Worm (Caenorhabditis elegans) whole organism, early embryonic: ENCODE data around the gene ipmk-1.
"Not testable (repeated sequence)": the region's sequence is repeated elsewhere in the genome, so short reads cannot be mapped to it uniquely, and the experiment has no call there.

Experiments
- B0310.2 ChIP-seq: sonication (generic microtip); optimal IDR thresholded peaks from 2 replicates; lab custom pipeline; 2016; ENCODE audit warnings: mild to moderate bottlenecking, missing genetic modification characterization, missing compliant biosample characterization
- F13C5.2 ChIP-seq: sonication (generic microtip); optimal IDR thresholded peaks from 2 replicates; lab custom pipeline; 2017; ENCODE audit warnings: mild to moderate bottlenecking, missing genetic modification characterization, inconsistent platforms, missing compliant biosample characterization
- aly-1 ChIP-seq: sonication (generic microtip); optimal IDR thresholded peaks from 2 replicates; lab custom pipeline; 2016; ENCODE audit warnings: missing genetic modification characterization, missing compliant biosample characterization
- ama-1 ChIP-seq: fragments of 150-350 bp; optimal IDR thresholded peaks from 2 replicates; lab custom pipeline; 2014
- ceh-13 ChIP-seq: fragments of 200-800 bp; sonication (Bioruptor generic); optimal IDR thresholded peaks from 2 replicates; lab custom pipeline; 2018; ENCODE audit warnings: mild to moderate bottlenecking, missing genetic modification characterization, missing compliant biosample characterization
- ceh-36 ChIP-seq: sonication (generic microtip); optimal IDR thresholded peaks from 2 replicates; lab custom pipeline; 2016; ENCODE audit warnings: missing genetic modification characterization, inconsistent platforms, missing compliant biosample characterization
- ets-7 ChIP-seq: sonication (generic microtip); optimal IDR thresholded peaks from 2 replicates; lab custom pipeline; 2016; ENCODE audit warnings: missing genotype, missing genetic modification characterization, missing compliant biosample characterization
- flt-1 ChIP-seq: fragments of 200-800 bp; sonication (Bioruptor generic); IDR thresholded peaks from 2 replicates; pipeline ENCODE4 v1.3.6; 2022; ENCODE audit warnings: missing genetic modification characterization, missing compliant biosample characterization
- hmbx-1 ChIP-seq: sonication (generic microtip); optimal IDR thresholded peaks from 2 replicates; lab custom pipeline; 2016; ENCODE audit warnings: mild to moderate bottlenecking, missing genetic modification characterization, missing compliant biosample characterization
- hmg-4 ChIP-seq: fragments of 200-800 bp; sonication (Bioruptor generic); optimal IDR thresholded peaks from 2 replicates; lab custom pipeline; 2018; ENCODE audit warnings: mild to moderate bottlenecking, missing genetic modification characterization, missing compliant biosample characterization
- hnd-1 ChIP-seq: sonication (generic microtip); optimal IDR thresholded peaks from 2 replicates; lab custom pipeline; 2016; ENCODE audit warnings: missing genetic modification characterization, missing compliant biosample characterization
- pes-1 ChIP-seq: fragments of 200-800 bp; sonication (Bioruptor generic); IDR thresholded peaks from 2 replicates; pipeline ENCODE4 v1.3.6; 2022; ENCODE audit warnings: missing genetic modification reagents, missing genetic modification characterization, missing compliant biosample characterization
- scrt-1 ChIP-seq: fragments of 200-800 bp; sonication (Bioruptor generic); IDR thresholded peaks from 2 replicates; pipeline ENCODE4 v1.3.6; 2022; ENCODE audit warnings: missing genetic modification characterization, missing compliant biosample characterization
- sea-1 ChIP-seq: fragments of 200-800 bp; sonication (Bioruptor generic); conservative IDR thresholded peaks from 2 replicates; pipeline ENCODE4 v1.3.6; 2022; ENCODE audit warnings: missing genetic modification characterization, missing compliant biosample characterization
- tbx-11 ChIP-seq: fragments of 200-800 bp; sonication (Bioruptor generic); IDR thresholded peaks from 2 replicates; pipeline ENCODE4 v1.3.6; 2022; ENCODE audit warnings: missing genetic modification characterization, missing compliant biosample characterization
- tbx-37 ChIP-seq: fragments of 200-800 bp; sonication (Bioruptor generic); conservative IDR thresholded peaks from 2 replicates; pipeline ENCODE4 v1.3.6; 2022; ENCODE audit warnings: missing genetic modification reagents, missing genetic modification characterization, missing compliant biosample characterization
- tra-4 ChIP-seq: sonication (generic microtip); optimal IDR thresholded peaks from 2 replicates; lab custom pipeline; 2017; ENCODE audit warnings: missing genetic modification characterization, missing compliant biosample characterization

ipmk-1 gene

DNA sequence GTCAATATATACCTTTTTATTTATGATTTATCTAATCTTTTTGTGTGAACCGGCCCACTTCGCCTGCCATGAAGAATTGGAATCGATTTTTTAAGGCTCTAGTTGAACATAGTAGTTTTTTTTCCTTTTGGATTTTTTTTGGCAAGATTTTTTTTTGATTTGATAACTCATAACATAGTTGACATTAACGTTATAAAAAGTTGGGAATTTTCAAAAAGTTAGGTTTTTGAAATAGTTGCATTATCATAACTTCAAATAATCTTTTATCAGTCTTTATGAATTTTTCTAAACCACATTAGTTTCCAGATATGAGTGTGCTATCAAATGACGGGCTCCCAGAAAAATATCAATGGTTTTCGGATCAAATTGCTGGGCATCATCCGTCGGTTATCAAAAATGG lies at the start of gene ipmk-1:
TSS of gene ipmk-1 (plus strand) at position 301 of the 400 bp plus-strand sequence.
- no peak for TF ChIP-seq scrt-1 (GFP tag; lab: Robert Waterston, UW)
- no peak for TF ChIP-seq B0310.2
- no peak for TF ChIP-seq tbx-37 (GFP tag; lab: Robert Waterston, UW)
- TF ChIP-seq hmbx-1: no peak
- no peak for TF ChIP-seq ceh-36 (tag; lab: Kevin White, UChicago)
- TF ChIP-seq sea-1: no peak
- no peak for TF ChIP-seq ets-7
- no peak for TF ChIP-seq hnd-1
- no peak for TF ChIP-seq hmg-4 (GFP tag; lab: Kevin White, UChicago)
- no peak for TF ChIP-seq tbx-11
- no peak for TF ChIP-seq flt-1 (GFP tag; lab: Robert Waterston, UW)
- TF ChIP-seq pes-1 (GFP tag; lab: Robert Waterston, UW): no peak
- no peak for TF ChIP-seq ama-1 (lab: Kevin White, UChicago)
- no peak for TF ChIP-seq ceh-13 (GFP tag; lab: Kevin White, UChicago)
- TF ChIP-seq aly-1 (tag; lab: Kevin White, UChicago): no peak
- TF ChIP-seq tra-4: no peak
- TF ChIP-seq F13C5.2: no peak

DNA sequence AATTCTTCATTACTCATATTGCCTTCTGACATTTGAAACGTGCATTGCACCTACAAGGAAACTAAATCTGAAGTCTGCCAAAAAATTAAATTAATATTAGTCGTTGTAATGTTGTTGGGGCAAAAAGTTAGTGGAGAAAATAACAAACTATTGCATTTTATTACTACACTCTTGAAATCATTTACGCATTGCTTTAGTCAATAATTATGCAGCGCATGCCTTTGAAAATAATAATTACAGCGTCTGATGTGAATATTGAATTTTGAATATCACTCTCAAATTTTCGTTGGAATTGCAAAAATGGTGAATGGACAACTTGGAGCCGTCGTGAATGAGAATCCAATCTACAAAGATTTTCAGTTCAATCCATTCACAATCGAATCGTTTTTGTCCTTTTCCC lies 49.7 kb upstream of the ipmk-1 start, which contains the start of gene sru-19:
TSS of gene sru-19 (plus strand) at position 301 of the 400 bp plus-strand sequence.
- no peak for TF ChIP-seq ama-1 (lab: Kevin White, UChicago)
- no peak for TF ChIP-seq tra-4
- no peak for TF ChIP-seq ceh-36 (tag; lab: Kevin White, UChicago)
- no peak for TF ChIP-seq aly-1 (tag; lab: Kevin White, UChicago)
- no peak for TF ChIP-seq tbx-37 (GFP tag; lab: Robert Waterston, UW)
- no peak for TF ChIP-seq hmbx-1
- no peak for TF ChIP-seq B0310.2
- no peak for TF ChIP-seq tbx-11
- no peak for TF ChIP-seq pes-1 (GFP tag; lab: Robert Waterston, UW)
- no peak for TF ChIP-seq ets-7
- TF ChIP-seq sea-1: no peak
- TF ChIP-seq ceh-13 (GFP tag; lab: Kevin White, UChicago): no peak
- no peak for TF ChIP-seq scrt-1 (GFP tag; lab: Robert Waterston, UW)
- TF ChIP-seq F13C5.2: no peak
- no peak for TF ChIP-seq hmg-4 (GFP tag; lab: Kevin White, UChicago)
- TF ChIP-seq hnd-1: no peak
- no peak for TF ChIP-seq flt-1 (GFP tag; lab: Robert Waterston, UW)

DNA sequence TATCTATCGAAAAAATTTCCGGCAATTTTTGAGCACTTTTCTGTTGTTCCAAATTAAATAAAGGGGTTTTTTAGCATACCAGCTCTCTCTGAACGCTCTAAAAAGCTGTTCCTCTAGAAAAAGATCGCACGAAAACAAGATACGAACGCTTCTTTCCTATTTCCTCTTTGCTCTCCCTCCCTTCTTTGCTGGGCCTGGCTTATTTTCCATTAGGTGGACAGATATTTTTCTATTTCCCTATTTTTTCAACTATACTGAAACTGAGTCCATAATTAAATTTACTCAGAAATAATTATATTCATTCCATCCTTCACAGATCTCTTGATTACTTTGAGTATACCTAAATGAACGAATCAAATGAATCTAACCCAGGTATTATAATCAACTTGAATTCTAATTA lies 46.0 kb upstream of the ipmk-1 start, which contains the start of gene sru-18:
TSS of gene sru-18 (plus strand) at position 301 of the 400 bp plus-strand sequence.
- TF ChIP-seq tra-4: no peak
- TF ChIP-seq hmbx-1: no peak
- TF ChIP-seq tbx-37 (GFP tag; lab: Robert Waterston, UW): no peak
- no peak for TF ChIP-seq hmg-4 (GFP tag; lab: Kevin White, UChicago)
- TF ChIP-seq tbx-11: no peak
- no peak for TF ChIP-seq flt-1 (GFP tag; lab: Robert Waterston, UW)
- no peak for TF ChIP-seq sea-1
- no peak for TF ChIP-seq scrt-1 (GFP tag; lab: Robert Waterston, UW)
- TF ChIP-seq ets-7: no peak

DNA sequence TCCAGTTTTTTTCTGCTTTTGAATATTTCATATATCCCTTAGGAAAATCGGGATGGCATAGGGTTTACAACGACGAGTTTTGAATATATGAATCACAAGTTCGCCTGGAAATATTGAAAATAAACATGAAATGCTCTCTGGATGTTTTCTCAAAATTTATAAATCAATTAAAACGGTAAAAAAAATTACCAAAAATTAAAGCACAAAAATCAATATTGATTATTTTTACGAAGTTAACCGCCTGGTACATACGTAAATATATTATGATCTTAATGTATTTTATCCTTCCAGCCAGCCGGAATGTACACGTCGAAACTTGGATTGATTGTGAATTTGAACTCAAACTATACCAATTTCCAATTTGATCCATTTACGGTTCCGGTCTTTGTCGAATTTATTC lies 42.5 kb upstream of the ipmk-1 start, which contains the start of gene sru-17:
TSS of gene sru-17 (plus strand) at position 301 of the 400 bp plus-strand sequence.
- TF ChIP-seq tra-4; tbx-37 (GFP tag; lab: Robert Waterston, UW); F13C5.2: not testable (repeated sequence)

DNA sequence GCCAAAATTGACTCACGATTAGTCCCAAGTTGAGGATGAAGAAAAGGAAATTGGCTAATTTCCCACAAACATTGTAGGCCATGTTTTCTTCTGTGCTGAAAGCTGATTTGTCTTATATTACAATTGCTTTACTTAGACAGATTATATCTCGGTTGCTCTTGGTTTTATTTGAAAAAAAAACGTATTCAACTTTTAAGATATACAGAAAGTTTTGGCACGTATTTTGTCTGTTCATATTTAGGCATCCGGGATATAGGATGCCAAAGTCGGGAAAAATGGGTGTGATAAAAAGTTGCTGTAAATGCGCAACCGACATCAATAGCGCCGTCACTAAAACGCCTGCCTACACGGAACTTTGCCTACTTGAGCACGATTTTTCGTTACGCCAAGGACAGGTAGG lies 27.8 kb upstream of the ipmk-1 start, which contains the start of gene tsp-4:
TSS of gene tsp-4 (minus strand) at position 101 of the 400 bp plus-strand sequence.
- TF ChIP-seq ceh-36 (tag; lab: Kevin White, UChicago) (no peak), B0310.2 (no peak), tra-4 (no peak), tbx-37 (GFP tag; lab: Robert Waterston, UW) (no peak), scrt-1 (GFP tag; lab: Robert Waterston, UW) (no peak)

DNA sequence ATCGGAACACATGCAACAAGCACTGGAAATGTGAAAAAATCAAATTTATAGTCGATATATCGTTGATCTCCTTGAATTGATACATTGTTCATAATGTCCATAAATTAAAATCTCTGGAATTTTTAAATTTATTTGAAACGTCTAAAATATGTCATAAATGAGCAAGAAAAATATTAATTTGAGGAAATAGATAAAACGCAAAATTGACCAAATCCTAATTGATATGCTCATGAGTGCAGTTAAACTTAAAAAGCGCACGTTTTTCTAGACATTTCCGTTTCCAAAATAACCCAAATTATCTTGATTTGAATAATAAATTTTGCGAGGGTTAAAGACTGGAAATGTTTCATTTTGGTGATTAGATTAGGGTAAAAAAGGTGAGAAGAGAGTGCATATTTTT lies 25.4 kb upstream of the ipmk-1 start, which contains the start of gene sru-13:
TSS of gene sru-13 (minus strand) at position 101 of the 400 bp plus-strand sequence.
- TF ChIP-seq tra-4 (no peak), ama-1 (lab: Kevin White, UChicago) (no peak), ceh-36 (tag; lab: Kevin White, UChicago) (no peak), scrt-1 (GFP tag; lab: Robert Waterston, UW) (no peak), hnd-1 (no peak), tbx-37 (GFP tag; lab: Robert Waterston, UW) (no peak), ets-7 (no peak), aly-1 (tag; lab: Kevin White, UChicago) (no peak), hmbx-1 (no peak)

DNA sequence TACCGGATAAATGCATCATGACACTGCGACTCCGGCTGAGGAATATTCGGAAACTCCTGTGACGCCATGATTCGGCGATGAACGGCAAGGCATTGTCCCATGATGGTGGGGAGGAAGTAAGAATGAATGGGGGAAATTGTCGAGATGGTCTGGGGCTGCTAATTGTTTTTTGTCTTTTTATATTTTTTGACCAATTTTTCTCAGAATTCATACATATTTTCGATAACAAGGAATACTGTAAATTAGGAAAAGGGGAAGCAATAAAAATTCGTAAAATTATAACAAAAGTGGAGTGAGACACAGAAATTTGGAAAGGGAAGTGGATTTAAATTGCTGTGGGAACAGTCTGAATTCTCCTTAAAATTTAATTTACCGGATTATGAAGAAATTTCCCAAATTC lies 22.5 kb upstream of the ipmk-1 start, which contains the start of gene eak-4:
TSS of gene eak-4 (minus strand) at position 101 of the 400 bp plus-strand sequence.
- TF ChIP-seq scrt-1 (GFP tag; lab: Robert Waterston, UW): no peak
- no peak for TF ChIP-seq hmg-4 (GFP tag; lab: Kevin White, UChicago)
- TF ChIP-seq F13C5.2: no peak
- TF ChIP-seq aly-1 (tag; lab: Kevin White, UChicago): no peak
- no peak for TF ChIP-seq pes-1 (GFP tag; lab: Robert Waterston, UW)
- TF ChIP-seq tra-4: no peak
- TF ChIP-seq flt-1 (GFP tag; lab: Robert Waterston, UW): no peak
- TF ChIP-seq hmbx-1: no peak
- TF ChIP-seq tbx-37 (GFP tag; lab: Robert Waterston, UW): no peak
- TF ChIP-seq B0310.2: no peak
- no peak for TF ChIP-seq tbx-11
- TF ChIP-seq ama-1 (lab: Kevin White, UChicago): no peak
- TF ChIP-seq sea-1: no peak
- no peak for TF ChIP-seq ceh-13 (GFP tag; lab: Kevin White, UChicago)

ce11 chrIV:12527217-12527616 lies 20.7 kb upstream of the ipmk-1 start, which contains the start of gene F53B2.8:
F53B2.8 (minus strand) TSS chrIV:12527396.
- no peak for TF ChIP-seq scrt-1 (GFP tag; lab: Robert Waterston, UW)
- no peak for TF ChIP-seq tbx-11
- TF ChIP-seq ceh-13 (GFP tag; lab: Kevin White, UChicago): no peak
- no peak for TF ChIP-seq tra-4
- no peak for TF ChIP-seq hmbx-1
- TF ChIP-seq tbx-37 (GFP tag; lab: Robert Waterston, UW): no peak
